Fruit fly (Drosophila melanogaster): ENCODE data around the gene CG16781.

CG16781 gene

dm6 chrX:3414003-3414767 lies 49.7 kb downstream of the CG16781 start (continued):
- TF ChIP-seq Doc2 (GFP tag; IDR thresholded peaks at IDR 0.05) (no peak), CG10321 (GFP tag; IDR thresholded peaks at IDR 0.05) (no peak), CG9215 (GFP tag; IDR thresholded peaks at IDR 0.05) (peak; percentile 61), trem (tag; optimal IDR thresholded peaks at IDR 0.05) (peak; percentile 41)

dm6 chrX:3412855-3413254 lies 51.0 kb downstream of the CG16781 start:
- no peak for TF ChIP-seq Doc2 (GFP tag; IDR thresholded peaks at IDR 0.05)
- TF ChIP-seq hth (optimal IDR thresholded peaks at IDR 0.05): no peak
- TF ChIP-seq bsh (GFP tag; optimal IDR thresholded peaks at IDR 0.05): no peak
- no peak for TF ChIP-seq CG10654 (GFP tag; optimal IDR thresholded peaks at IDR 0.05)
- TF ChIP-seq nom (GFP tag; optimal IDR thresholded peaks at IDR 0.05): peak; percentile 58
- TF ChIP-seq dati (GFP tag; IDR thresholded peaks at IDR 0.05): no peak
